Worm (Caenorhabditis elegans) whole organism, early embryonic: Measurements from ENCODE around the gene C33B4.5.

ENCODE experiments used
- aly-1 ChIP-seq: sonication (generic microtip); optimal IDR thresholded peaks from 2 replicates; lab custom pipeline; 2016; ENCODE audit warnings: missing genetic modification characterization, missing compliant biosample characterization
- ama-1 ChIP-seq: fragments of 150-350 bp; optimal IDR thresholded peaks from 2 replicates; lab custom pipeline; 2014
- ceh-13 ChIP-seq: fragments of 200-800 bp; sonication (Bioruptor generic); optimal IDR thresholded peaks from 2 replicates; lab custom pipeline; 2018; ENCODE audit warnings: mild to moderate bottlenecking, missing genetic modification characterization, missing compliant biosample characterization
- hmbx-1 ChIP-seq: sonication (generic microtip); optimal IDR thresholded peaks from 2 replicates; lab custom pipeline; 2016; ENCODE audit warnings: mild to moderate bottlenecking, missing genetic modification characterization, missing compliant biosample characterization
- hnd-1 ChIP-seq: sonication (generic microtip); optimal IDR thresholded peaks from 2 replicates; lab custom pipeline; 2016; ENCODE audit warnings: missing genetic modification characterization, missing compliant biosample characterization
- pes-1 ChIP-seq: fragments of 200-800 bp; sonication (Bioruptor generic); IDR thresholded peaks from 2 replicates; pipeline ENCODE4 v1.3.6; 2022; ENCODE audit warnings: missing genetic modification reagents, missing genetic modification characterization, missing compliant biosample characterization
- sea-1 ChIP-seq: fragments of 200-800 bp; sonication (Bioruptor generic); conservative IDR thresholded peaks from 2 replicates; pipeline ENCODE4 v1.3.6; 2022; ENCODE audit warnings: missing genetic modification characterization, missing compliant biosample characterization
- tbx-11 ChIP-seq: fragments of 200-800 bp; sonication (Bioruptor generic); IDR thresholded peaks from 2 replicates; pipeline ENCODE4 v1.3.6; 2022; ENCODE audit warnings: missing genetic modification characterization, missing compliant biosample characterization
- tra-4 ChIP-seq: sonication (generic microtip); optimal IDR thresholded peaks from 2 replicates; lab custom pipeline; 2017; ENCODE audit warnings: missing genetic modification characterization, missing compliant biosample characterization

DNA sequence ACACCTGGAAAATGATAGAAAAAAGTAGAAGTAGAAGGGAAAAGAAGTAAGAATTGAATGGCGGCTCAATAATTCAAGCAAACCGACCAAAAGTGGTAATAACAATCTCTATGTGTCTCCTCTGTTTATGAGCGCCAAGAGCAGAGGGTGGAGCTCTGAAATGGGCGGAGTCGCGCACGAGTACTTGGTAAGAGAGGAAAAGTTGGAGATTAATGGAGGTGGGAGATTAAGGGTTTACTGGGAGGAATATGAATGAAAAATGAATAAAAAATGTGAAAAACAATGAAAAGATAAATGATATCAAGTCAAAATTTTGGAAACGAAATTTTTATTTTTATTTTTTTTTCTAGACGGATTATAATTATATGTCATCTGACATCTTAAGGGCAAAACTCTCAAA lies 5.4 kb upstream of the C33B4.5 start:
- no peak for TF ChIP-seq ceh-13 (GFP tag; lab: Kevin White, UChicago)
- TF ChIP-seq hnd-1 (tag; lab: Kevin White, UChicago) = no peak
- no peak for TF ChIP-seq ama-1 (lab: Kevin White, UChicago)
- no peak for TF ChIP-seq aly-1 (tag; lab: Kevin White, UChicago)
- TF ChIP-seq sea-1 (GFP tag; lab: Robert Waterston, UW) = no peak
- no peak for TF ChIP-seq pes-1 (GFP tag; lab: Robert Waterston, UW)
- TF ChIP-seq hmbx-1 (tag; lab: Kevin White, UChicago) = no peak
- TF ChIP-seq tra-4 (tag; lab: Kevin White, UChicago) = no peak
- no peak for TF ChIP-seq tbx-11 (GFP tag; lab: Robert Waterston, UW)
